Fruit fly (Drosophila melanogaster): ENCODE results near the gene Ddx56.
A peak's percentile ranks its signal among the peaks of the same experiment; 100 is the strongest.

The Ddx56 gene

dm6 chrX:21349800-21350309 lies 37.9 kb downstream of the Ddx56 start, which contains the start of the genes peng and sol:
TSS of gene peng (minus strand) at chrX:21349843.
TSS of gene sol (plus strand) at chrX:21350280.
- TF ChIP-seq peb (GFP tag; IDR thresholded peaks at IDR 0.05): no peak
- no peak for TF ChIP-seq corto (GFP tag; optimal IDR thresholded peaks at IDR 0.05)
- no peak for TF ChIP-seq CG8478 (optimal IDR thresholded peaks at IDR 0.05)
- peak; percentile 45 for TF ChIP-seq CG9876 (GFP tag; optimal IDR thresholded peaks at IDR 0.05)
- peak; percentile 79 for TF ChIP-seq CG9932 (GFP tag; IDR thresholded peaks at IDR 0.05)
- no peak for TF ChIP-seq CG2875 (GFP tag; optimal IDR thresholded peaks at IDR 0.05)
- TF ChIP-seq CG5245 (GFP tag; optimal IDR thresholded peaks at IDR 0.05): peak; percentile 60
- TF ChIP-seq CTCF (GFP tag; optimal IDR thresholded peaks at IDR 0.05): peak; percentile 18
- TF ChIP-seq CG6654 (GFP tag; optimal IDR thresholded peaks at IDR 0.05): no peak
- no peak for TF ChIP-seq CG5953 (GFP tag; IDR thresholded peaks at IDR 0.05)
- peak; percentile 73 for TF ChIP-seq tgo (GFP tag; IDR thresholded peaks at IDR 0.05)
- peak; percentile 43; the same call in 1 of the 3 replicates for TF ChIP-seq CG7357 (GFP tag; IDR thresholded peaks at IDR 0.05)
- TF ChIP-seq Doc2 (GFP tag; IDR thresholded peaks at IDR 0.05): no peak
- peak; percentile 32 for TF ChIP-seq luna (GFP tag; optimal IDR thresholded peaks at IDR 0.05)
- no peak for TF ChIP-seq pros (GFP tag; optimal IDR thresholded peaks at IDR 0.05)
- TF ChIP-seq CG18476 (GFP tag; optimal IDR thresholded peaks at IDR 0.05): peak; percentile 69
- no peak for TF ChIP-seq nerfin-2 (GFP tag; IDR thresholded peaks at IDR 0.05; ENCODE audit: partially characterized antibody)
- peak; percentile 70 for TF ChIP-seq bcd (GFP tag; optimal IDR thresholded peaks at IDR 0.05)
- TF ChIP-seq pum (GFP tag; optimal IDR thresholded peaks at IDR 0.05): peak; percentile 78
- peak; percentile 49 for TF ChIP-seq CG1233 (GFP tag; optimal IDR thresholded peaks at IDR 0.05)
- TF ChIP-seq CG30020 (tag; optimal IDR thresholded peaks at IDR 0.05): peak; percentile 56
- peak; percentile 44 for TF ChIP-seq BEAF-32 (GFP tag; optimal IDR thresholded peaks at IDR 0.05)
- TF ChIP-seq Rfx (GFP tag; IDR thresholded peaks at IDR 0.05): peak; percentile 71
- no peak for TF ChIP-seq abd-A (tag; optimal IDR thresholded peaks at IDR 0.05)
- TF ChIP-seq Bdp1 (GFP tag; optimal IDR thresholded peaks at IDR 0.05): peak; percentile 42
- TF ChIP-seq z (GFP tag; IDR thresholded peaks at IDR 0.05): no peak
- TF ChIP-seq CG12659 (GFP tag; optimal IDR thresholded peaks at IDR 0.05): peak; percentile 70
- peak; percentile 80 for TF ChIP-seq chn (GFP tag; optimal IDR thresholded peaks at IDR 0.05)
- TF ChIP-seq CG32772 (GFP tag; IDR thresholded peaks at IDR 0.05): peak; percentile 23
- no peak for TF ChIP-seq emc (GFP tag; optimal IDR thresholded peaks at IDR 0.05)
- peak; percentile 85 for TF ChIP-seq nmo (GFP tag; optimal IDR thresholded peaks at IDR 0.05)
- peak; percentile 51 for TF ChIP-seq B-H2 (GFP tag; optimal IDR thresholded peaks at IDR 0.05)
- peak; percentile 40 for TF ChIP-seq kay (GFP tag; optimal IDR thresholded peaks at IDR 0.05)
- peak; percentile 56 for TF ChIP-seq Aef1 (GFP tag; IDR thresholded peaks at IDR 0.05)
- peak; percentile 73 for TF ChIP-seq CG14441 (GFP tag; IDR thresholded peaks at IDR 0.05)
- peak; percentile 87 for TF ChIP-seq CG30403 (GFP tag; optimal IDR thresholded peaks at IDR 0.05)
- TF ChIP-seq pan (optimal IDR thresholded peaks at IDR 0.05): no peak
- TF ChIP-seq pan (GFP tag; optimal IDR thresholded peaks at IDR 0.05 in 1 of 2, IDR thresholded peaks at IDR 0.05 in 1 of 2): peak in 1 of 2 experiments; percentile 61
- TF ChIP-seq Dll (GFP tag; IDR thresholded peaks at IDR 0.05; ENCODE audit: partially characterized antibody): 0 out of 4 replicates have a peak, but pooled peaks have one; percentile 30
- no peak for TF ChIP-seq vnd (GFP tag; IDR thresholded peaks at IDR 0.05; ENCODE audit: partially characterized antibody)
- TF ChIP-seq E2f2 (GFP tag; IDR thresholded peaks at IDR 0.05): peak; percentile 46
- peak; percentile 58 for TF ChIP-seq lmd (GFP tag; IDR thresholded peaks at IDR 0.05)
- no peak; the same call in 2 of the 3 replicates for TF ChIP-seq zen2 (GFP tag; IDR thresholded peaks at IDR 0.05; ENCODE audit: partially characterized antibody)
- peak; percentile 47 for TF ChIP-seq schlank (tag; optimal IDR thresholded peaks at IDR 0.05)
- peak; percentile 42 for TF ChIP-seq pzg (GFP tag; optimal IDR thresholded peaks at IDR 0.05)
- TF ChIP-seq CG6765 (GFP tag; optimal IDR thresholded peaks at IDR 0.05): peak; percentile 19
- TF ChIP-seq CG34224 (GFP tag; IDR thresholded peaks at IDR 0.05; ENCODE audit: partially characterized antibody): no peak
- peak; percentile 62 for TF ChIP-seq CG33557 (GFP tag; optimal IDR thresholded peaks at IDR 0.05)
- peak; percentile 73 for TF ChIP-seq vvl (GFP tag; IDR thresholded peaks at IDR 0.05)
- peak; percentile 54 for TF ChIP-seq CG15514 (GFP tag; optimal IDR thresholded peaks at IDR 0.05)
- peak; percentile 84 for TF ChIP-seq CG9727 (GFP tag; optimal IDR thresholded peaks at IDR 0.05)
